Worm (Caenorhabditis elegans): ENCODE data around the gene Y119D3B.12.

DNA sequence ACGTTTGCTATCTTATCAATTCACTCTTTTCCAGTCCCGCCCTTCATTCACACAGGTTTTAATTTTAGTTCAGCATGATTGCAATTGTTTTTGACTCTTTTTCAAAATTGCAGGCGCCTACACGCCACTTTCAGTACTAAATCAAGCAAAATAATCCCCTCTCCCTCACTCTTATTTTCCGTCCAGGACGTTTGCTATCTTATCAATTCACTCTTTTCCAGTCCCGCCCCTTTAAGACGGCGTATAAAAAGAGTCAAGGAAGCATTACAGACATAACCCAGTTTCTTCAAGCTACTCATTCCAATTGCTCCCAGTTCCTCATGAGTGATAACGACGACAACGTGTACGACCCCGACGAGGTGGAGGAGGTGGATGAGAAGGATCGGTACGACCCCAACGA, 12.3 kb downstream of the Y119D3B.12 start, which contains the start of gene Y119D3B.21:
- TF ChIP-seq ama-1 (optimal IDR thresholded peaks at IDR 0.05) (no peak), fkh-6 (tag; optimal IDR thresholded peaks at IDR 0.05) (no peak), C08G9.2 (tag; optimal IDR thresholded peaks at IDR 0.05) (no peak), rnt-1 (tag; optimal IDR thresholded peaks at IDR 0.05) (no peak)

Measured in whole organism, late embryonic.